Worm (Caenorhabditis elegans): Measurements from ENCODE around the gene T08H10.3.

ce11 chrV:4481823-4482222 is 10.7 kb downstream of the T08H10.3 start:
- TF ChIP-seq lir-3 (tag; optimal IDR thresholded peaks at IDR 0.05), result no peak
- no peak for TF ChIP-seq nhr-77 (tag; optimal IDR thresholded peaks at IDR 0.05)
- TF ChIP-seq mdl-1 (tag; optimal IDR thresholded peaks at IDR 0.05), result no peak
- no peak for TF ChIP-seq jun-1 (tag; optimal IDR thresholded peaks at IDR 0.05)
- TF ChIP-seq daf-19 (GFP tag; conservative IDR thresholded peaks at IDR 0.05), result no peak
- no peak for TF ChIP-seq egl-27 (tag; optimal IDR thresholded peaks at IDR 0.05)
- TF ChIP-seq snpc-4 (tag; optimal IDR thresholded peaks at IDR 0.05), result no peak
- TF ChIP-seq tag-97 (GFP tag; IDR thresholded peaks at IDR 0.05), result no peak
